Fruit fly (Drosophila melanogaster) whole organism, embryonic: ENCODE data around the gene CG3149.

Experiments used
- Abd-B ChIP-seq: fragments of 200-800 bp; sonication (Bioruptor generic); optimal IDR thresholded peaks from 2 replicates; lab custom pipeline; 2018; ENCODE audit warnings: missing biosample characterization, mild to moderate bottlenecking, missing genetic modification characterization, moderate library complexity
- Atf-2 ChIP-seq: fragments of 200-800 bp; sonication (Bioruptor generic); optimal IDR thresholded peaks from 2 replicates; lab custom pipeline; 2016; ENCODE audit warnings: missing biosample characterization, missing genetic modification characterization
- CG10366 ChIP-seq: fragments of 200-800 bp; sonication (Bioruptor generic); IDR thresholded peaks from 2 replicates; pipeline ENCODE4 v1.3.6; 2022; ENCODE audit warnings: missing biosample characterization, missing genetic modification characterization
- CG10543 ChIP-seq: fragments of 200-800 bp; sonication (Bioruptor generic); optimal IDR thresholded peaks from 3 replicates; lab custom pipeline; 2017; ENCODE audit warnings: missing biosample characterization, mild to moderate bottlenecking, missing genetic modification characterization, moderate library complexity
- CG10979 ChIP-seq: fragments of 200-800 bp; sonication (Bioruptor generic); optimal IDR thresholded peaks from 2 replicates; lab custom pipeline; 2018; ENCODE audit warnings: missing biosample characterization, mild to moderate bottlenecking, missing genetic modification characterization, moderate library complexity
- CG11560 ChIP-seq: fragments of 200-800 bp; sonication (Bioruptor generic); IDR thresholded peaks from 3 replicates; pipeline ENCODE4 v1.3.6; 2022; ENCODE audit warnings: missing biosample characterization, missing genetic modification characterization
- CG13296 ChIP-seq: fragments of 200-800 bp; sonication (Bioruptor generic); optimal IDR thresholded peaks from 3 replicates; lab custom pipeline; 2018; ENCODE audit warnings: missing biosample characterization, mild to moderate bottlenecking, missing genetic modification characterization
- CG14050 ChIP-seq: fragments of 200-800 bp; sonication (Bioruptor generic); IDR thresholded peaks from 3 replicates; pipeline ENCODE4 v1.3.6; 2022; ENCODE audit warnings: missing biosample characterization, missing genetic modification characterization
- CG1529 ChIP-seq: fragments of 200-800 bp; sonication (Bioruptor generic); optimal IDR thresholded peaks from 3 replicates; lab custom pipeline; 2018; ENCODE audit warnings: missing biosample characterization, missing genetic modification characterization
- CG1602 ChIP-seq: fragments of 200-800 bp; sonication (Bioruptor generic); optimal IDR thresholded peaks from 3 replicates; lab custom pipeline; 2016; ENCODE audit warnings: missing biosample characterization, missing genetic modification characterization
- CG17361 ChIP-seq: fragments of 200-800 bp; sonication (Bioruptor generic); IDR thresholded peaks from 3 replicates; pipeline ENCODE4 v1.3.6; 2022; ENCODE audit warnings: missing biosample characterization, missing genetic modification characterization
- CG31365 ChIP-seq: fragments of 200-800 bp; sonication (Bioruptor generic); optimal IDR thresholded peaks from 2 replicates; lab custom pipeline; 2018; ENCODE audit warnings: missing biosample characterization, mild to moderate bottlenecking, missing genetic modification characterization
- CG32532 ChIP-seq: fragments of 200-800 bp; sonication (Bioruptor generic); IDR thresholded peaks from 2 replicates; pipeline ENCODE4 v1.3.6; 2022; ENCODE audit warnings: missing biosample characterization, missing genetic modification characterization
- CG34376 ChIP-seq: fragments of 200-800 bp; sonication (Bioruptor generic); optimal IDR thresholded peaks from 2 replicates; lab custom pipeline; 2018; ENCODE audit warnings: missing biosample characterization, mild to moderate bottlenecking, missing genetic modification characterization
- CG3995 ChIP-seq: fragments of 200-800 bp; sonication (Bioruptor generic); optimal IDR thresholded peaks from 3 replicates; lab custom pipeline; 2016; ENCODE audit warnings: missing biosample characterization, missing genetic modification characterization
- CG4404 ChIP-seq: fragments of 200-800 bp; sonication (Bioruptor generic); IDR thresholded peaks from 2 replicates; pipeline ENCODE4 v1.3.6; 2022; ENCODE audit warnings: missing biosample characterization, missing genetic modification characterization
- CG6683 ChIP-seq: fragments of 200-800 bp; sonication (Bioruptor generic); optimal IDR thresholded peaks from 2 replicates; lab custom pipeline; 2017; ENCODE audit warnings: missing biosample characterization, mild to moderate bottlenecking, missing genetic modification characterization, missing genetic modification reagents
- CG7357 ChIP-seq: fragments of 200-800 bp; sonication (Bioruptor generic); IDR thresholded peaks from 3 replicates; pipeline ENCODE4 v1.3.6; 2022; ENCODE audit warnings: missing biosample characterization, missing genetic modification characterization
- CG7745 ChIP-seq: fragments of 200-800 bp; sonication (Bioruptor generic); optimal IDR thresholded peaks from 2 replicates; lab custom pipeline; 2018; ENCODE audit warnings: missing biosample characterization, mild to moderate bottlenecking, missing genetic modification characterization, moderate library complexity
- CG8281 ChIP-seq: fragments of 200-800 bp; sonication (Bioruptor generic); optimal IDR thresholded peaks from 2 replicates; lab custom pipeline; 2018; ENCODE audit warnings: missing biosample characterization, mild to moderate bottlenecking, missing genetic modification characterization, moderate library complexity
- CkIIα-i1 ChIP-seq: fragments of 200-800 bp; sonication (Bioruptor generic); IDR thresholded peaks from 2 replicates; pipeline ENCODE4 v1.3.6; 2022; ENCODE audit warnings: missing biosample characterization, missing genetic modification characterization
- Deaf1 ChIP-seq: fragments of 200-800 bp; optimal IDR thresholded peaks from 3 replicates; lab custom pipeline; 2019; ENCODE audit warnings: missing biosample characterization, mild to moderate bottlenecking, missing genetic modification characterization, moderate library complexity
- Dref ChIP-seq: fragments of 200-800 bp; sonication (Bioruptor generic); IDR thresholded peaks from 2 replicates; pipeline ENCODE4 v1.3.6; 2022; ENCODE audit warnings: missing biosample characterization, missing genetic modification characterization
- ERR ChIP-seq: fragments of 200-800 bp; sonication (Bioruptor generic); optimal IDR thresholded peaks from 2 replicates; lab custom pipeline; 2016; ENCODE audit warnings: missing biosample characterization, missing genetic modification characterization
- Fer1 ChIP-seq: fragments of 200-800 bp; sonication (Bioruptor generic); optimal IDR thresholded peaks from 2 replicates; lab custom pipeline; 2017; ENCODE audit warnings: missing biosample characterization, mild to moderate bottlenecking, missing genetic modification characterization
- HLH3B ChIP-seq: fragments of 200-800 bp; sonication (Bioruptor generic); IDR thresholded peaks from 2 replicates; pipeline ENCODE4 v1.3.6; 2022; ENCODE audit warnings: missing biosample characterization, missing genetic modification characterization
- Hr39 ChIP-seq: fragments of >200 bp; optimal IDR thresholded peaks from 2 replicates; lab custom pipeline; 2017
- MESR4 ChIP-seq: fragments of 200-800 bp; sonication (Bioruptor generic); optimal IDR thresholded peaks from 2 replicates; lab custom pipeline; 2018; ENCODE audit warnings: missing biosample characterization, mild to moderate bottlenecking, missing genetic modification characterization, moderate library complexity
- Max ChIP-seq: fragments of 200-800 bp; sonication (Bioruptor generic); optimal IDR thresholded peaks from 2 replicates; lab custom pipeline; 2016; ENCODE audit warnings: missing biosample characterization, mild to moderate bottlenecking, missing genetic modification characterization
- Mrtf ChIP-seq: fragments of 200-800 bp; sonication (Bioruptor generic); IDR thresholded peaks from 3 replicates; pipeline ENCODE4 v1.3.6; 2022; ENCODE audit warnings: missing biosample characterization, missing genetic modification characterization
- Oaz ChIP-seq: fragments of 200-800 bp; sonication (Bioruptor generic); IDR thresholded peaks from 2 replicates; pipeline ENCODE4 v1.3.6; 2022; ENCODE audit warnings: missing biosample characterization, missing genetic modification characterization
- Opbp ChIP-seq: fragments of 200-800 bp; sonication (Bioruptor generic); IDR thresholded peaks from 3 replicates; pipeline ENCODE4 v1.3.6; 2022; ENCODE audit warnings: missing biosample characterization, missing genetic modification characterization; ENCODE audit not compliant: partially characterized antibody
- Scr ChIP-seq: fragments of 200-800 bp; sonication (Bioruptor generic); IDR thresholded peaks from 2 replicates; pipeline ENCODE4 v1.3.6; 2022; ENCODE audit warnings: missing biosample characterization, missing genetic modification characterization; ENCODE audit not compliant: partially characterized antibody
- ap ChIP-seq: fragments of 200-800 bp; sonication (Bioruptor generic); IDR thresholded peaks from 2 replicates; pipeline ENCODE4 v1.3.6; 2022; ENCODE audit warnings: missing biosample characterization, missing genetic modification characterization
- ara ChIP-seq: fragments of 200-800 bp; sonication (Bioruptor generic); IDR thresholded peaks from 2 replicates; pipeline ENCODE4 v1.3.6; 2022; ENCODE audit warnings: missing biosample characterization, missing genetic modification characterization
- az2 ChIP-seq: fragments of 200-800 bp; sonication (Bioruptor generic); optimal IDR thresholded peaks from 3 replicates; lab custom pipeline; 2016; ENCODE audit warnings: missing biosample characterization, missing genetic modification characterization
- bab2 ChIP-seq: fragments of 200-800 bp; sonication (Bioruptor generic); optimal IDR thresholded peaks from 2 replicates; lab custom pipeline; 2016; ENCODE audit warnings: missing biosample characterization, missing genetic modification characterization
- cas ChIP-seq: fragments of 200-800 bp; sonication (Bioruptor generic); IDR thresholded peaks from 2 replicates; pipeline ENCODE4 v1.3.6; 2022; ENCODE audit warnings: missing biosample characterization, missing genetic modification characterization
- dimm ChIP-seq: fragments of 200-800 bp; sonication (Bioruptor generic); IDR thresholded peaks from 2 replicates; pipeline ENCODE4 v1.3.6; 2022; ENCODE audit warnings: missing biosample characterization, missing genetic modification characterization
- dmrt99B ChIP-seq: fragments of 200-800 bp; sonication (Bioruptor generic); optimal IDR thresholded peaks from 2 replicates; lab custom pipeline; 2018; ENCODE audit warnings: missing biosample characterization, mild to moderate bottlenecking, missing genetic modification characterization, moderate library complexity
- fru ChIP-seq: fragments of >200 bp; optimal IDR thresholded peaks from 2 replicates; lab custom pipeline; 2017
- gce ChIP-seq: fragments of 200-800 bp; sonication (Bioruptor generic); IDR thresholded peaks from 3 replicates; pipeline ENCODE4 v1.3.6; 2022; ENCODE audit warnings: missing biosample characterization, missing genetic modification characterization
- gem ChIP-seq: fragments of 200-800 bp; sonication (Bioruptor generic); optimal IDR thresholded peaks from 2 replicates; lab custom pipeline; 2019; ENCODE audit warnings: missing biosample characterization, mild to moderate bottlenecking, missing genetic modification characterization, moderate library complexity
- grn ChIP-seq: fragments of 200-800 bp; sonication (Bioruptor generic); optimal IDR thresholded peaks from 3 replicates; lab custom pipeline; 2017; ENCODE audit warnings: missing biosample characterization, missing genetic modification characterization
- nom ChIP-seq: fragments of 200-800 bp; sonication (Bioruptor generic); optimal IDR thresholded peaks from 2 replicates; lab custom pipeline; 2017; ENCODE audit warnings: missing biosample characterization, missing genetic modification characterization, mild to moderate bottlenecking, moderate library complexity, missing genetic modification reagents
- otp ChIP-seq: fragments of 200-800 bp; sonication (Bioruptor generic); IDR thresholded peaks from 3 replicates; pipeline ENCODE4, ENCODE4 v1.3.6; 2022; ENCODE audit warnings: missing biosample characterization, missing genetic modification characterization
- pfk ChIP-seq: fragments of 200-800 bp; sonication (Bioruptor generic); optimal IDR thresholded peaks from 2 replicates; lab custom pipeline; 2018; ENCODE audit warnings: missing biosample characterization, mild to moderate bottlenecking, missing genetic modification characterization, moderate library complexity
- run ChIP-seq: fragments of 200-800 bp; sonication (Bioruptor generic); optimal IDR thresholded peaks from 3 replicates; lab custom pipeline; 2018; ENCODE audit warnings: missing biosample characterization, mild to moderate bottlenecking, missing genetic modification characterization
- sens-2 ChIP-seq: fragments of 200-800 bp; sonication (Bioruptor generic); IDR thresholded peaks from 2 replicates; pipeline ENCODE4 v1.3.6; 2022; ENCODE audit warnings: missing biosample characterization, missing genetic modification characterization
- stwl ChIP-seq: fragments of 200-800 bp; sonication (Bioruptor generic); optimal IDR thresholded peaks from 3 replicates; lab custom pipeline; 2018; ENCODE audit warnings: missing biosample characterization, mild to moderate bottlenecking, missing genetic modification characterization, moderate library complexity
- ttk ChIP-seq: fragments of 200-800 bp; sonication (Bioruptor generic); IDR thresholded peaks from 2 replicates; pipeline ENCODE4 v2.1.2; 2022; ENCODE audit warnings: missing biosample characterization, missing genetic modification characterization
- unpg ChIP-seq: fragments of 200-800 bp; sonication (Bioruptor generic); optimal IDR thresholded peaks from 3 replicates; lab custom pipeline; 2018; ENCODE audit warnings: missing biosample characterization, mild to moderate bottlenecking, missing genetic modification characterization, moderate library complexity
- wdn ChIP-seq: fragments of 200-800 bp; sonication (Bioruptor generic); IDR thresholded peaks from 2 replicates; pipeline ENCODE4 v1.3.6; 2022; ENCODE audit warnings: missing biosample characterization, missing genetic modification characterization
- wek ChIP-seq: fragments of 200-800 bp; sonication (Bioruptor generic); optimal IDR thresholded peaks from 3 replicates; lab custom pipeline; 2018; ENCODE audit warnings: missing biosample characterization, mild to moderate bottlenecking, missing genetic modification characterization, moderate library complexity

CG3149 gene

dm6 chrX:5678178-5678470 lies 16.9 kb downstream of the CG3149 start (continued):
- no peak for TF ChIP-seq Dref (GFP tag; lab: Robert Waterston, UW)
- TF ChIP-seq run (tag; lab: Kevin White, UChicago), result no peak
- no peak for TF ChIP-seq wek (GFP tag; lab: Kevin White, UChicago)
- TF ChIP-seq sens-2, result no peak
- no peak for TF ChIP-seq Max
- no peak for TF ChIP-seq CG8281 (tag; lab: Kevin White, UChicago)
- TF ChIP-seq Mrtf, result 0 out of 3 replicates have a peak, but pooled peaks have one; percentile 3
- no peak for TF ChIP-seq Hr39
- TF ChIP-seq dmrt99B (tag; lab: Kevin White, UChicago), result no peak
- no peak for TF ChIP-seq Scr
- no peak for TF ChIP-seq cas (GFP tag; lab: Robert Waterston, UW)
- no peak for TF ChIP-seq nom (GFP tag; lab: Kevin White, UChicago)
- TF ChIP-seq grn, result peak; percentile 60
- TF ChIP-seq CG7357 (GFP tag; lab: Robert Waterston, UW), result no peak
- no peak for TF ChIP-seq CG1529 (GFP tag; lab: Kevin White, UChicago)
- TF ChIP-seq Opbp, result no peak
- TF ChIP-seq pfk, result no peak
- TF ChIP-seq dimm, result no peak
- no peak for TF ChIP-seq CG3995 (GFP tag; lab: Kevin White, UChicago)
- no peak for TF ChIP-seq az2 (GFP tag; lab: Kevin White, UChicago)
- TF ChIP-seq Fer1 (GFP tag; lab: Kevin White, UChicago), result peak; percentile 18
- TF ChIP-seq ara (GFP tag; lab: Robert Waterston, UW), result peak; percentile 3; the same call in 1 of the 2 replicates
- no peak for TF ChIP-seq gem
- no peak for TF ChIP-seq bab2
- no peak for TF ChIP-seq Deaf1 (tag; lab: Kevin White, UChicago)
- no peak for TF ChIP-seq fru (lab: Kevin White, UChicago)
- TF ChIP-seq CG14050, result 0 out of 3 replicates have a peak, but pooled peaks have one; percentile 5
- TF ChIP-seq HLH3B, result no peak
- peak; percentile 21 for TF ChIP-seq CG13296 (GFP tag; lab: Kevin White, UChicago)
- TF ChIP-seq MESR4 (GFP tag; lab: Kevin White, UChicago), result no peak
- TF ChIP-seq CG10543 (GFP tag; lab: Kevin White, UChicago), result peak; percentile 21
- TF ChIP-seq CG32532, result no peak
- TF ChIP-seq Abd-B (GFP tag; lab: Kevin White, UChicago), result no peak
- TF ChIP-seq CG34376 (GFP tag; lab: Kevin White, UChicago), result no peak
- peak; percentile 7 for TF ChIP-seq CG10979 (tag; lab: Kevin White, UChicago)
- TF ChIP-seq otp (GFP tag; lab: Robert Waterston, UW), result no peak
- no peak for TF ChIP-seq stwl (tag; lab: Kevin White, UChicago)
- TF ChIP-seq CG10366, result no peak
- no peak for TF ChIP-seq unpg
- no peak for TF ChIP-seq gce (GFP tag; lab: Robert Waterston, UW)
- TF ChIP-seq CG6683 (GFP tag; lab: Kevin White, UChicago), result no peak
- no peak for TF ChIP-seq ERR (GFP tag; lab: Kevin White, UChicago)
- no peak for TF ChIP-seq ap (GFP tag; lab: Robert Waterston, UW)
- no peak for TF ChIP-seq Atf-2
- no peak for TF ChIP-seq CG31365
- TF ChIP-seq CkIIα-i1 (GFP tag; lab: Robert Waterston, UW), result no peak
- TF ChIP-seq Oaz (GFP tag; lab: Robert Waterston, UW), result no peak
- no peak for TF ChIP-seq CG11560
- TF ChIP-seq CG17361, result peak; percentile 33; the same call in 1 of the 3 replicates
- TF ChIP-seq ttk, result no peak
- no peak for TF ChIP-seq CG4404 (GFP tag; lab: Robert Waterston, UW)
- no peak for TF ChIP-seq CG1602
- no peak for TF ChIP-seq CG7745 (tag; lab: Kevin White, UChicago)
- TF ChIP-seq wdn (GFP tag; lab: Robert Waterston, UW), result no peak
